Fruit fly (Drosophila melanogaster) whole organism, embryonic: ENCODE data around the gene cher.

Experiments used
- Atf-2 ChIP-seq: fragments of 200-800 bp; sonication (Bioruptor generic); optimal IDR thresholded peaks from 2 replicates; lab custom pipeline; 2016; ENCODE audit warnings: missing biosample characterization, missing genetic modification characterization
- Atf3 ChIP-seq: fragments of 200-800 bp; sonication (Bioruptor generic); optimal IDR thresholded peaks from 3 replicates; lab custom pipeline; 2016; ENCODE audit warnings: missing biosample characterization, missing genetic modification characterization
- CG12299 ChIP-seq: fragments of 200-800 bp; sonication (Bioruptor generic); optimal IDR thresholded peaks from 2 replicates; lab custom pipeline; 2018; ENCODE audit warnings: missing biosample characterization, mild to moderate bottlenecking, missing genetic modification characterization
- CG12659 ChIP-seq: fragments of 200-800 bp; sonication (Bioruptor generic); optimal IDR thresholded peaks from 3 replicates; lab custom pipeline; 2017; ENCODE audit warnings: mild to moderate bottlenecking, missing biosample characterization, missing genetic modification reagents, missing genetic modification characterization
- CG13123 ChIP-seq: fragments of 200-800 bp; sonication (Bioruptor generic); optimal IDR thresholded peaks from 2 replicates; lab custom pipeline; 2016; ENCODE audit warnings: missing biosample characterization, missing genetic modification characterization
- CG14667 ChIP-seq: fragments of 200-800 bp; sonication (Bioruptor generic); IDR thresholded peaks from 2 replicates; pipeline ENCODE4 v1.3.6; 2022; ENCODE audit warnings: missing biosample characterization, missing genetic modification characterization
- CG14860 ChIP-seq: fragments of 200-800 bp; sonication (Bioruptor generic); IDR thresholded peaks from 3 replicates; pipeline ENCODE4 v1.3.6; 2022; ENCODE audit warnings: missing biosample characterization, missing genetic modification characterization; ENCODE audit not compliant: partially characterized antibody
- CG1602 ChIP-seq: fragments of 200-800 bp; sonication (Bioruptor generic); optimal IDR thresholded peaks from 3 replicates; lab custom pipeline; 2016; ENCODE audit warnings: missing biosample characterization, missing genetic modification characterization
- CG17802 ChIP-seq: fragments of 200-800 bp; sonication (Bioruptor generic); optimal IDR thresholded peaks from 2 replicates; lab custom pipeline; 2018; ENCODE audit warnings: missing biosample characterization, mild to moderate bottlenecking, missing genetic modification characterization, moderate library complexity
- CG2120 ChIP-seq: fragments of 200-800 bp; sonication (Bioruptor generic); optimal IDR thresholded peaks from 3 replicates; lab custom pipeline; 2016; ENCODE audit warnings: missing biosample characterization, missing genetic modification characterization
- CG3838 ChIP-seq: fragments of 200-800 bp; sonication (Bioruptor generic); optimal IDR thresholded peaks from 3 replicates; lab custom pipeline; 2016; ENCODE audit warnings: missing biosample characterization, missing genetic modification characterization
- CG42726 ChIP-seq: fragments of 200-800 bp; sonication (Bioruptor generic); IDR thresholded peaks from 2 replicates; pipeline ENCODE4 v1.3.6; 2022; ENCODE audit warnings: missing biosample characterization, missing genetic modification characterization; ENCODE audit not compliant: partially characterized antibody
- CG4730 ChIP-seq: fragments of 200-800 bp; sonication (Bioruptor generic); IDR thresholded peaks from 2 replicates; pipeline ENCODE4 v1.3.6; 2022; ENCODE audit warnings: missing biosample characterization, missing genetic modification characterization
- CG6854 ChIP-seq: fragments of 200-800 bp; sonication (Bioruptor generic); optimal IDR thresholded peaks from 3 replicates; lab custom pipeline; 2017; ENCODE audit warnings: missing biosample characterization, mild to moderate bottlenecking, missing genetic modification characterization
- CG7928 ChIP-seq: fragments of 200-800 bp; sonication (Bioruptor generic); optimal IDR thresholded peaks from 2 replicates; lab custom pipeline; 2017; ENCODE audit warnings: missing biosample characterization, mild to moderate bottlenecking, missing genetic modification characterization
- CG7963 ChIP-seq: fragments of 200-800 bp; sonication (Bioruptor generic); IDR thresholded peaks from 3 replicates; pipeline ENCODE4 v1.3.6; 2022; ENCODE audit warnings: missing biosample characterization, missing genetic modification characterization; ENCODE audit not compliant: partially characterized antibody
- CG8089 ChIP-seq: fragments of 200-800 bp; sonication (Bioruptor generic); optimal IDR thresholded peaks from 3 replicates; lab custom pipeline; 2016; ENCODE audit warnings: missing biosample characterization, missing genetic modification characterization
- CG8388 ChIP-seq: fragments of 200-800 bp; sonication (Bioruptor generic); optimal IDR thresholded peaks from 2 replicates; lab custom pipeline; 2019; ENCODE audit warnings: missing biosample characterization, mild to moderate bottlenecking, missing genetic modification characterization, moderate library complexity
- Camta ChIP-seq: fragments of 200-800 bp; sonication (Bioruptor generic); optimal IDR thresholded peaks from 2 replicates; lab custom pipeline; 2016; ENCODE audit warnings: missing biosample characterization, missing genetic modification characterization
- D19A ChIP-seq: fragments of 200-800 bp; optimal IDR thresholded peaks from 3 replicates; lab custom pipeline; 2019; ENCODE audit warnings: missing biosample characterization, mild to moderate bottlenecking, missing genetic modification characterization, moderate library complexity
- Dfd ChIP-seq, 2 experiments: fragments of >200 bp; optimal IDR thresholded peaks; 2 replicates each; lab custom pipeline; 2017; ENCODE audit warnings: missing biosample characterization in 2 of 2, missing genetic modification characterization in 2 of 2
- Elba2 ChIP-seq: fragments of 200-800 bp; sonication (Bioruptor generic); optimal IDR thresholded peaks from 3 replicates; lab custom pipeline; 2016; ENCODE audit warnings: missing biosample characterization, missing genetic modification characterization
- Hand ChIP-seq: fragments of 200-800 bp; sonication (Bioruptor generic); optimal IDR thresholded peaks from 2 replicates; lab custom pipeline; 2017; ENCODE audit warnings: mild to moderate bottlenecking, missing biosample characterization, missing genetic modification reagents, missing genetic modification characterization
- HmgD ChIP-seq: fragments of 200-800 bp; sonication (Bioruptor generic); optimal IDR thresholded peaks from 3 replicates; lab custom pipeline; 2016; ENCODE audit warnings: missing biosample characterization, missing genetic modification characterization
- Hmr ChIP-seq: fragments of 200-800 bp; sonication (Bioruptor generic); optimal IDR thresholded peaks from 3 replicates; lab custom pipeline; 2017; ENCODE audit warnings: mild to moderate bottlenecking, missing biosample characterization, missing genetic modification reagents, missing genetic modification characterization
- Hmx ChIP-seq: fragments of 200-800 bp; sonication (Bioruptor generic); optimal IDR thresholded peaks from 2 replicates; lab custom pipeline; 2016; ENCODE audit warnings: missing biosample characterization, missing genetic modification characterization
- Jarid2 ChIP-seq: fragments of 200-800 bp; sonication (Bioruptor generic); optimal IDR thresholded peaks from 3 replicates; lab custom pipeline; 2017; ENCODE audit warnings: mild to moderate bottlenecking, missing biosample characterization, missing genetic modification reagents, missing genetic modification characterization
- Mad ChIP-seq: fragments of 200-800 bp; sonication (Bioruptor generic); optimal IDR thresholded peaks from 2 replicates; lab custom pipeline; 2016; ENCODE audit warnings: missing biosample characterization, missing genetic modification characterization
- Oaz ChIP-seq: fragments of 200-800 bp; sonication (Bioruptor generic); IDR thresholded peaks from 2 replicates; pipeline ENCODE4 v1.3.6; 2022; ENCODE audit warnings: missing biosample characterization, missing genetic modification characterization
- Scr ChIP-seq: fragments of 200-800 bp; sonication (Bioruptor generic); IDR thresholded peaks from 2 replicates; pipeline ENCODE4 v1.3.6; 2022; ENCODE audit warnings: missing biosample characterization, missing genetic modification characterization; ENCODE audit not compliant: partially characterized antibody
- Xrp1 ChIP-seq: fragments of 200-800 bp; sonication (Bioruptor generic); IDR thresholded peaks from 2 replicates; pipeline ENCODE4 v1.3.6; 2022; ENCODE audit warnings: missing biosample characterization, missing genetic modification characterization
- al ChIP-seq: fragments of 200-800 bp; sonication (Bioruptor generic); IDR thresholded peaks from 2 replicates; pipeline ENCODE4 v1.3.6; 2022; ENCODE audit warnings: missing biosample characterization, missing genetic modification characterization
- amos ChIP-seq: fragments of 200-800 bp; sonication (Bioruptor generic); IDR thresholded peaks from 2 replicates; pipeline ENCODE4 v1.3.6; 2022; ENCODE audit warnings: missing biosample characterization, missing genetic modification characterization; ENCODE audit not compliant: partially characterized antibody
- ap ChIP-seq: fragments of 200-800 bp; sonication (Bioruptor generic); IDR thresholded peaks from 2 replicates; pipeline ENCODE4 v1.3.6; 2022; ENCODE audit warnings: missing biosample characterization, missing genetic modification characterization
- ase ChIP-seq: fragments of 200-800 bp; sonication (Bioruptor generic); IDR thresholded peaks from 3 replicates; pipeline ENCODE4 v1.3.6; 2022; ENCODE audit warnings: missing biosample characterization, missing genetic modification characterization
- ato ChIP-seq: fragments of 200-800 bp; sonication (Bioruptor generic); IDR thresholded peaks from 2 replicates; pipeline ENCODE4 v1.3.6; 2022; ENCODE audit warnings: missing biosample characterization, missing genetic modification characterization; ENCODE audit not compliant: partially characterized antibody
- bigmax ChIP-seq: fragments of 200-800 bp; sonication (Bioruptor generic); optimal IDR thresholded peaks from 2 replicates; lab custom pipeline; 2018; ENCODE audit warnings: missing biosample characterization, mild to moderate bottlenecking, missing genetic modification characterization
- btn ChIP-seq: fragments of 200-800 bp; sonication (Bioruptor generic); optimal IDR thresholded peaks from 2 replicates; lab custom pipeline; 2016; ENCODE audit warnings: missing biosample characterization, missing genetic modification characterization
- crol ChIP-seq: fragments of 200-800 bp; sonication (Bioruptor generic); IDR thresholded peaks from 2 replicates; pipeline ENCODE4 v1.3.6; 2022; ENCODE audit warnings: missing biosample characterization, missing genetic modification characterization
- esg ChIP-seq: fragments of 200-800 bp; sonication (Bioruptor generic); conservative IDR thresholded peaks from 2 replicates; pipeline ENCODE4 v1.3.6; 2022; ENCODE audit warnings: missing biosample characterization, missing genetic modification characterization
- gcm ChIP-seq: fragments of 200-800 bp; sonication (Bioruptor generic); optimal IDR thresholded peaks from 2 replicates; lab custom pipeline; 2019; ENCODE audit warnings: missing biosample characterization, mild to moderate bottlenecking, missing genetic modification characterization, moderate library complexity
- gro ChIP-seq: fragments of 200-800 bp; sonication (Bioruptor generic); optimal IDR thresholded peaks from 2 replicates; lab custom pipeline; 2016; ENCODE audit warnings: missing biosample characterization, missing genetic modification characterization
- hth ChIP-seq: fragments of >200 bp; optimal IDR thresholded peaks from 2 replicates; lab custom pipeline; 2017; ENCODE audit warnings: inconsistent platforms
- kay ChIP-seq: fragments of 200-800 bp; sonication (Bioruptor generic); optimal IDR thresholded peaks from 2 replicates; lab custom pipeline; 2016; ENCODE audit warnings: missing biosample characterization, missing genetic modification characterization
- ken ChIP-seq: fragments of 200-800 bp; sonication (Bioruptor generic); IDR thresholded peaks from 3 replicates; pipeline ENCODE4 v1.3.6; 2022; ENCODE audit warnings: missing biosample characterization, missing genetic modification characterization
- knrl ChIP-seq: fragments of 200-800 bp; sonication (Bioruptor generic); IDR thresholded peaks from 3 replicates; pipeline ENCODE4 v1.3.6; 2022; ENCODE audit warnings: missing biosample characterization, missing genetic modification characterization; ENCODE audit not compliant: partially characterized antibody
- nmo ChIP-seq: fragments of 200-800 bp; sonication (Bioruptor generic); optimal IDR thresholded peaks from 2 replicates; lab custom pipeline; 2018; ENCODE audit warnings: missing biosample characterization, mild to moderate bottlenecking, missing genetic modification characterization, moderate library complexity
- org-1 ChIP-seq: fragments of 200-800 bp; sonication (Bioruptor generic); optimal IDR thresholded peaks from 2 replicates; lab custom pipeline; 2017; ENCODE audit warnings: missing biosample characterization, missing genetic modification characterization
- sc ChIP-seq, 3 experiments: fragments of >200 bp in 2 of 3; fragments of 200-800 bp in 1 of 3; sonication (Bioruptor generic) in 1 of 3; optimal IDR thresholded peaks; 2 replicates in 2 of 3; 3 replicates in 1 of 3; lab custom pipeline; 2017; ENCODE audit warnings: mild to moderate bottlenecking in 1 of 3, missing biosample characterization in 1 of 3, missing genetic modification characterization in 1 of 3, missing genetic modification reagents in 1 of 3
- sqz ChIP-seq: fragments of 200-800 bp; sonication (Bioruptor generic); optimal IDR thresholded peaks from 3 replicates; lab custom pipeline; 2018; ENCODE audit warnings: missing biosample characterization, mild to moderate bottlenecking, missing genetic modification characterization
- vnd ChIP-seq: fragments of 200-800 bp; sonication (Bioruptor generic); IDR thresholded peaks from 3 replicates; pipeline ENCODE4 v1.3.6; 2022; ENCODE audit warnings: missing biosample characterization, missing genetic modification characterization; ENCODE audit not compliant: partially characterized antibody

cher gene

dm6 chr3R:17077968-17078417 is 47.2 kb downstream of the cher start (continued):
- TF ChIP-seq HmgD (GFP tag; lab: Kevin White, UChicago) (no peak), sc (optimal IDR thresholded peaks at IDR 0.05; lab: Kevin White, UChicago) (no peak), sc (GFP tag; optimal IDR thresholded peaks at IDR 0.05; lab: Kevin White, UChicago) (no peak), Camta (GFP tag; lab: Kevin White, UChicago) (no peak), Hand (GFP tag; lab: Kevin White, UChicago) (no peak), CG8388 (GFP tag; lab: Kevin White, UChicago) (no peak), Jarid2 (GFP tag; lab: Kevin White, UChicago) (peak; percentile 64), sqz (no peak), org-1 (GFP tag; lab: Kevin White, UChicago) (no peak), al (no peak), CG12299 (tag; lab: Kevin White, UChicago) (no peak), ap (GFP tag; lab: Robert Waterston, UW) (no peak), crol (peak; percentile 95), CG7963 (GFP tag; lab: Robert Waterston, UW) (no peak), btn (GFP tag; lab: Kevin White, UChicago) (no peak), CG3838 (no peak), ato (GFP tag; lab: Robert Waterston, UW) (no peak; the same call in none of the 2 replicates), CG7928 (GFP tag; lab: Kevin White, UChicago) (no peak), amos (no peak; the same call in 1 of the 2 replicates), CG12659 (no peak), Hmr (GFP tag; lab: Kevin White, UChicago) (peak; percentile 19), CG1602 (GFP tag; lab: Kevin White, UChicago) (no peak), Elba2 (GFP tag; lab: Kevin White, UChicago) (no peak), CG13123 (GFP tag; lab: Kevin White, UChicago) (no peak), CG6854 (GFP tag; lab: Kevin White, UChicago) (no peak), hth (lab: Kevin White, UChicago) (no peak), CG14860 (no peak), gcm (GFP tag; lab: Kevin White, UChicago) (no peak), CG17802 (tag; lab: Kevin White, UChicago) (no peak), Oaz (GFP tag; lab: Robert Waterston, UW) (no peak), gro (peak; percentile 54), nmo (GFP tag; lab: Kevin White, UChicago) (no peak), bigmax (no peak), Dfd (GFP tag; optimal IDR thresholded peaks at IDR 0.05; lab: Kevin White, UChicago) (no peak), CG4730 (GFP tag; lab: Robert Waterston, UW) (no peak), vnd (GFP tag; lab: Robert Waterston, UW) (no peak), esg (GFP tag; lab: Robert Waterston, UW) (no peak), ase (GFP tag; lab: Robert Waterston, UW) (no peak), Scr (GFP tag; lab: Robert Waterston, UW) (peak; percentile 24; the same call in 1 of the 2 replicates), CG8089 (GFP tag; lab: Kevin White, UChicago) (no peak), Atf3 (GFP tag; lab: Kevin White, UChicago) (no peak), CG42726 (GFP tag; lab: Robert Waterston, UW) (no peak), knrl (GFP tag; lab: Robert Waterston, UW) (0 out of 3 replicates have a peak, but pooled peaks have one; percentile 18), Hmx (GFP tag; lab: Kevin White, UChicago) (no peak), Xrp1 (GFP tag; lab: Robert Waterston, UW) (no peak), CG14667 (GFP tag; lab: Robert Waterston, UW) (no peak), ken (GFP tag; lab: Robert Waterston, UW) (no peak), Atf-2 (GFP tag; lab: Kevin White, UChicago) (no peak), Mad (no peak), D19A (tag; lab: Kevin White, UChicago) (no peak), CG2120 (GFP tag; lab: Kevin White, UChicago) (no peak), kay (GFP tag; lab: Kevin White, UChicago) (no peak)
